Fruit fly (Drosophila melanogaster) whole organism, pupa: ENCODE results near the gene CG34353.

Source experiments
- CG12605 ChIP-seq: fragments of 200-800 bp; sonication (Bioruptor generic); IDR thresholded peaks from 2 replicates; pipeline ENCODE4 v1.3.6; 2022; ENCODE audit warnings: missing biosample characterization, missing genetic modification characterization
- CG13204 ChIP-seq: fragments of 200-800 bp; sonication (Bioruptor generic); optimal IDR thresholded peaks from 2 replicates; lab custom pipeline; 2018; ENCODE audit warnings: missing biosample characterization, mild to moderate bottlenecking, missing genetic modification characterization, moderate library complexity
- CG15710 ChIP-seq: fragments of 200-800 bp; sonication (Bioruptor generic); optimal IDR thresholded peaks from 2 replicates; lab custom pipeline; 2018; ENCODE audit warnings: missing biosample characterization, mild to moderate bottlenecking, missing genetic modification characterization, moderate library complexity
- CG4496 ChIP-seq: fragments of 200-800 bp; sonication (Bioruptor generic); IDR thresholded peaks from 3 replicates; pipeline ENCODE4 v1.3.6; 2022; ENCODE audit warnings: missing biosample characterization, missing genetic modification characterization
- CG8159 ChIP-seq: fragments of 200-800 bp; sonication (Bioruptor generic); optimal IDR thresholded peaks from 3 replicates; lab custom pipeline; 2018; ENCODE audit warnings: missing biosample characterization, mild to moderate bottlenecking, missing genetic modification characterization, moderate library complexity
- CG9948 ChIP-seq: fragments of 200-800 bp; sonication (Bioruptor generic); optimal IDR thresholded peaks from 2 replicates; lab custom pipeline; 2018; ENCODE audit warnings: missing biosample characterization, mild to moderate bottlenecking, missing genetic modification characterization, moderate library complexity
- EcR ChIP-seq: fragments of 200-800 bp; sonication (Bioruptor generic); optimal IDR thresholded peaks from 3 replicates; lab custom pipeline; 2019; ENCODE audit warnings: missing biosample characterization, missing genetic modification characterization, mild to moderate bottlenecking, moderate library complexity, missing genetic modification reagents
- Ets98B ChIP-seq: fragments of 200-800 bp; sonication (Bioruptor generic); IDR thresholded peaks from 2 replicates; pipeline ENCODE4 v1.3.6; 2022; ENCODE audit warnings: missing biosample characterization, missing genetic modification characterization
- Snoo ChIP-seq: fragments of 200-800 bp; sonication (Bioruptor generic); optimal IDR thresholded peaks from 3 replicates; lab custom pipeline; 2017; ENCODE audit warnings: missing biosample characterization, mild to moderate bottlenecking, missing genetic modification characterization, inconsistent platforms
- fd96Ca ChIP-seq: fragments of 200-800 bp; sonication (Bioruptor generic); IDR thresholded peaks from 3 replicates; pipeline ENCODE4 v1.3.6; 2022; ENCODE audit warnings: missing biosample characterization, missing genetic modification characterization
- gl ChIP-seq: fragments of 200-800 bp; sonication (Bioruptor generic); optimal IDR thresholded peaks from 2 replicates; lab custom pipeline; 2018; ENCODE audit warnings: missing biosample characterization, mild to moderate bottlenecking, missing genetic modification characterization

dm6 chr3R:27921982-27922672 is 16.5 kb upstream of the CG34353 start, which contains the start of gene BCAS2:
- TF ChIP-seq CG15710 (tag; lab: Kevin White, UChicago) (no peak), EcR (GFP tag; lab: Kevin White, UChicago) (no peak), Ets98B (no peak), Snoo (tag; lab: Kevin White, UChicago) (no peak), CG4496 (no peak), CG12605 (GFP tag; lab: Robert Waterston, UW) (no peak), fd96Ca (GFP tag; lab: Robert Waterston, UW) (no peak), gl (no peak), CG13204 (GFP tag; lab: Kevin White, UChicago) (no peak), CG9948 (tag; lab: Kevin White, UChicago) (no peak), CG8159 (no peak)
